Fruit fly (Drosophila melanogaster) whole organism, adult: ENCODE data around the gene CG9518.

Experiments used
- CG11617 ChIP-seq: fragments of 200-800 bp; sonication (Bioruptor generic); optimal IDR thresholded peaks from 2 replicates; lab custom pipeline; 2017; ENCODE audit warnings: mild to moderate bottlenecking, missing biosample characterization, missing genetic modification reagents, missing genetic modification characterization
- CG12768 ChIP-seq: fragments of 200-800 bp; sonication (Bioruptor generic); optimal IDR thresholded peaks from 2 replicates; lab custom pipeline; 2017; ENCODE audit warnings: missing biosample characterization, missing genetic modification characterization, mild to moderate bottlenecking, moderate library complexity, missing genetic modification reagents
- CG14711 ChIP-seq: fragments of 200-800 bp; sonication (Bioruptor generic); optimal IDR thresholded peaks from 2 replicates; lab custom pipeline; 2018; ENCODE audit warnings: missing biosample characterization, mild to moderate bottlenecking, missing genetic modification characterization, moderate library complexity
- CG1620 ChIP-seq: fragments of 200-800 bp; sonication (Bioruptor generic); optimal IDR thresholded peaks from 2 replicates; lab custom pipeline; 2016; ENCODE audit warnings: missing biosample characterization, missing genetic modification characterization
- CG33017 ChIP-seq: fragments of 200-800 bp; sonication (Bioruptor generic); optimal IDR thresholded peaks from 2 replicates; lab custom pipeline; 2018; ENCODE audit warnings: missing biosample characterization, mild to moderate bottlenecking, missing genetic modification characterization, moderate library complexity
- CG5204 ChIP-seq: fragments of 200-800 bp; sonication (Bioruptor generic); optimal IDR thresholded peaks from 2 replicates; lab custom pipeline; 2016; ENCODE audit warnings: missing biosample characterization, missing genetic modification characterization
- CG7045 ChIP-seq: fragments of 200-800 bp; sonication (Bioruptor generic); optimal IDR thresholded peaks from 2 replicates; lab custom pipeline; 2017; ENCODE audit warnings: missing biosample characterization, mild to moderate bottlenecking, missing genetic modification characterization
- CG7101 ChIP-seq: fragments of 200-800 bp; sonication (Bioruptor generic); optimal IDR thresholded peaks from 2 replicates; lab custom pipeline; 2018; ENCODE audit warnings: missing biosample characterization, mild to moderate bottlenecking, missing genetic modification characterization, moderate library complexity
- Clk ChIP-seq: fragments of 200-800 bp; sonication (Bioruptor generic); optimal IDR thresholded peaks from 2 replicates; lab custom pipeline; 2017; ENCODE audit warnings: missing biosample characterization, missing genetic modification characterization
- Crg-1 ChIP-seq: fragments of 200-800 bp; sonication (Bioruptor generic); optimal IDR thresholded peaks from 2 replicates; lab custom pipeline; 2016; ENCODE audit warnings: missing biosample characterization, missing genetic modification characterization
- Hr96 ChIP-seq: fragments of 200-800 bp; sonication (Bioruptor generic); optimal IDR thresholded peaks from 2 replicates; lab custom pipeline; 2016; ENCODE audit warnings: missing biosample characterization, missing genetic modification characterization
- Mnt ChIP-seq: fragments of 200-800 bp; sonication (Bioruptor generic); optimal IDR thresholded peaks from 2 replicates; lab custom pipeline; 2016; ENCODE audit warnings: missing biosample characterization, mild to moderate bottlenecking, missing genetic modification characterization
- bab1 ChIP-seq: fragments of 200-800 bp; sonication (Bioruptor generic); optimal IDR thresholded peaks from 3 replicates; lab custom pipeline; 2019; ENCODE audit warnings: missing biosample characterization, mild to moderate bottlenecking, missing genetic modification characterization, moderate library complexity
- cic ChIP-seq: fragments of 200-800 bp; sonication (Bioruptor generic); optimal IDR thresholded peaks from 2 replicates; lab custom pipeline; 2017; ENCODE audit warnings: missing biosample characterization, mild to moderate bottlenecking, missing genetic modification characterization, moderate library complexity
- cnc ChIP-seq, 2 experiments: fragments of >200 bp; optimal IDR thresholded peaks; 2 replicates each; lab custom pipeline; 2017
- kay ChIP-seq: fragments of 200-800 bp; sonication (Bioruptor generic); peaks from one replicate; lab custom pipeline; 2016; ENCODE audit warnings: missing biosample characterization, missing genetic modification characterization, borderline replicate concordance
- ovo ChIP-seq: fragments of 200-800 bp; sonication (Bioruptor generic); optimal IDR thresholded peaks from 2 replicates; lab custom pipeline; 2016; ENCODE audit warnings: missing biosample characterization, missing genetic modification characterization
- pad ChIP-seq: fragments of 200-800 bp; sonication (Bioruptor generic); optimal IDR thresholded peaks from 3 replicates; lab custom pipeline; 2017; ENCODE audit warnings: missing biosample characterization, missing genetic modification characterization, mild to moderate bottlenecking, moderate library complexity, missing genetic modification reagents
- tj ChIP-seq: fragments of 200-800 bp; sonication (Bioruptor generic); optimal IDR thresholded peaks from 3 replicates; lab custom pipeline; 2017; ENCODE audit warnings: missing biosample characterization, mild to moderate bottlenecking, missing genetic modification characterization, moderate library complexity
- toe ChIP-seq: fragments of 200-800 bp; sonication (Bioruptor generic); optimal IDR thresholded peaks from 2 replicates; lab custom pipeline; 2016; ENCODE audit warnings: missing biosample characterization, missing genetic modification characterization

The CG9518 gene

DNA sequence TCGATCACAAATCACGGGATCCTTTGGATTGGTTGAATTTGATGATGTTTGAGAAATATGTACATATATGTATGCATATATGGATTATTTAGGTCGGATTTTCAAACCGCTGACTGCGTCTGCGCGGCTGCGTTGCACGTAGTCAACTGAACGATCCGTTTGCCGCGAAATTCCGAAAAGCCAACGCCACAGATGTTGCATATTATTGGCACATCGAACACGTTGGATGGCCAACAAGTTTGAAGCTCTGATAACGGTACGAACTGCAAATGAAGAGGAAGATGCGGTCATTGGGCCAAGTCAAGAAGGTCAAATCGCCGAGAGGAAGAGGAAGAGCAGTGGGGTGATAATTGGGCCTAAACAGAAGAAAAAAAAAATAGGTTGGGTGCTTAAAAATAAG is at the start of gene CG9518:
TSS of gene CG9518 (minus strand) at position 154 of the 400 bp plus-strand sequence.
- TF ChIP-seq CG12768 (GFP tag; lab: Kevin White, UChicago): no peak
- TF ChIP-seq cic: no peak
- TF ChIP-seq CG7101 (tag; lab: Kevin White, UChicago): no peak
- TF ChIP-seq CG1620: no peak
- TF ChIP-seq Hr96 (GFP tag; lab: Kevin White, UChicago): no peak
- no peak for TF ChIP-seq CG5204

- peak; percentile 3 for TF ChIP-seq bab1
- no peak for TF ChIP-seq Crg-1 (GFP tag; lab: Kevin White, UChicago)
- TF ChIP-seq CG7101 (tag; lab: Kevin White, UChicago): peak; percentile 0
- TF ChIP-seq pad (GFP tag; lab: Kevin White, UChicago): no peak
- TF ChIP-seq cic: no peak
- peak; percentile 3 for TF ChIP-seq CG5204
- peak; percentile 25 for TF ChIP-seq Hr96 (GFP tag; lab: Kevin White, UChicago)
- peak; percentile 38 for TF ChIP-seq kay (GFP tag; lab: Kevin White, UChicago)
Observed at dm6 chrX:14918750-14919247, 47.8 kb upstream of the CG9518 start, which contains the start of gene Eo. Gene Eo, minus strand, starts transcription at chrX:14918800.

DNA sequence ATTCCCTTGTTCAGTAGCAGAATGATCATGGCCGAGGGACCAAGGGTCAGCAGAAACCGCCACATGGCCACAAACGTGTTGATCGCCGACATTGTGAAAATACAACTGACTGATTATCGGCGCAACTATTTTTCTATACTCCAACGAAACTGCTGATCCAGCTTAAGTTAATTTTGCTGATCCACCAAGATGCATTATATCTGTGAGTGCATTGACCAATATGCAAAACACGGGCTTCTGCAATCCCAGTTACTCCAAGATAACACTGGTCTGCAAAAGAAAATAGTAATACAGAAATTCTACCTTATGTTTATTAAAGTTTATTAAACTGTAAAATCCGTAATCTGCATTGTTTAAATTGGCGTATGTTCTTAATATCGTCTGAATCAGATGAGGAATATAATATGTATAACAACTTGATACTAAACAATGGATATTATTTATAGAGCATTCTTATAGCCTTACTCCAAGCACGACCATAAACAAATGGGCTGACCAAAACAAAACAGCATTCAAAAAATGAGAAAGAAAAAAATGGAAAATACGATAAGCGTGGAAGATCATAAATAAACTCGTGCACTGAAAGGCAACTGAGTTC is 42.8 kb upstream of the CG9518 start, which contains the start of gene CG12398:
TSS of gene CG12398 (minus strand) at position 107 of the 598 bp plus-strand sequence.
- TF ChIP-seq CG7101 (tag; lab: Kevin White, UChicago) (no peak), ovo (GFP tag; lab: Kevin White, UChicago) (no peak), toe (no peak), tj (peak; percentile 94), cnc (optimal IDR thresholded peaks at IDR 0.05; lab: Kevin White, UChicago) (no peak), bab1 (peak; percentile 44), CG7045 (GFP tag; lab: Kevin White, UChicago) (no peak)

dm6 chrX:14910464-14911349 is 39.7 kb upstream of the CG9518 start, which contains the start of gene CG14406:
Gene CG14406, minus strand, starts transcription at chrX:14910845.
- TF ChIP-seq pad (GFP tag; lab: Kevin White, UChicago) (no peak), ovo (GFP tag; lab: Kevin White, UChicago) (no peak), Clk (no peak), Hr96 (GFP tag; lab: Kevin White, UChicago) (no peak), CG7045 (GFP tag; lab: Kevin White, UChicago) (no peak), cnc (optimal IDR thresholded peaks at IDR 0.05; lab: Kevin White, UChicago) (no peak), CG7101 (tag; lab: Kevin White, UChicago) (no peak), CG12768 (GFP tag; lab: Kevin White, UChicago) (no peak), Mnt (no peak), CG14711 (no peak), CG11617 (GFP tag; lab: Kevin White, UChicago) (no peak), tj (no peak), Crg-1 (GFP tag; lab: Kevin White, UChicago) (no peak), toe (no peak), cic (no peak), CG5204 (no peak)

dm6 chrX:14909658-14910378 is 38.8 kb upstream of the CG9518 start, which contains the start of gene fiz:
Gene fiz, minus strand, starts transcription at chrX:14909708.
- TF ChIP-seq bab1: no peak
- TF ChIP-seq CG7101 (tag; lab: Kevin White, UChicago): no peak
- TF ChIP-seq toe: no peak
- no peak for TF ChIP-seq pad (GFP tag; lab: Kevin White, UChicago)
- no peak for TF ChIP-seq Hr96 (GFP tag; lab: Kevin White, UChicago)
- no peak for TF ChIP-seq Crg-1 (GFP tag; lab: Kevin White, UChicago)
- TF ChIP-seq CG11617 (GFP tag; lab: Kevin White, UChicago): no peak
- TF ChIP-seq Clk: no peak
- no peak for TF ChIP-seq CG33017 (tag; lab: Kevin White, UChicago)
- no peak for TF ChIP-seq CG14711
- TF ChIP-seq ovo (GFP tag; lab: Kevin White, UChicago): no peak
- no peak for TF ChIP-seq Mnt
- TF ChIP-seq CG5204: no peak
- TF ChIP-seq cic: no peak
- no peak for TF ChIP-seq CG12768 (GFP tag; lab: Kevin White, UChicago)
- no peak for TF ChIP-seq cnc (optimal IDR thresholded peaks at IDR 0.05; lab: Kevin White, UChicago)

dm6 chrX:14909051-14909450 is 38.1 kb upstream of the CG9518 start:
- TF ChIP-seq CG14711 (peak; percentile 15), tj (no peak), Mnt (peak; percentile 1), CG12768 (GFP tag; lab: Kevin White, UChicago) (no peak), Clk (no peak), CG33017 (tag; lab: Kevin White, UChicago) (peak; percentile 47), pad (GFP tag; lab: Kevin White, UChicago) (no peak), cnc (optimal IDR thresholded peaks at IDR 0.05; lab: Kevin White, UChicago) (no peak), Crg-1 (GFP tag; lab: Kevin White, UChicago) (no peak), bab1 (no peak), CG1620 (no peak), CG5204 (peak; percentile 21), CG7101 (tag; lab: Kevin White, UChicago) (peak; percentile 56), ovo (GFP tag; lab: Kevin White, UChicago) (no peak), toe (no peak), CG11617 (GFP tag; lab: Kevin White, UChicago) (no peak), Hr96 (GFP tag; lab: Kevin White, UChicago) (no peak), kay (GFP tag; lab: Kevin White, UChicago) (peak; percentile 5)
